Worm (Caenorhabditis elegans) whole organism, midembryonic: Measurements from ENCODE around the gene pdl-1.

ENCODE experiments used
- T22C8.4 ChIP-seq: fragments of 200-800 bp; sonication (Bioruptor generic); IDR thresholded peaks from 2 replicates; pipeline ENCODE4 v1.3.6; 2022; ENCODE audit warnings: missing genetic modification characterization, missing compliant biosample characterization
- cog-1 ChIP-seq: sonication (generic microtip); optimal IDR thresholded peaks from 2 replicates; lab custom pipeline; 2016; ENCODE audit warnings: missing genetic modification characterization, missing compliant biosample characterization
- flt-1 ChIP-seq: fragments of 200-800 bp; sonication (Bioruptor generic); IDR thresholded peaks from 2 replicates; pipeline ENCODE4 v1.3.6; 2022; ENCODE audit warnings: missing genetic modification characterization, missing compliant biosample characterization
- klf-2 ChIP-seq: fragments of 200-800 bp; sonication (Bioruptor generic); conservative IDR thresholded peaks from 2 replicates; pipeline ENCODE4 v1.3.6; 2022; ENCODE audit warnings: missing genetic modification reagents, missing genetic modification characterization, missing compliant biosample characterization
- med-1 ChIP-seq: sonication (generic microtip); optimal IDR thresholded peaks from 2 replicates; lab custom pipeline; 2017; ENCODE audit warnings: missing genetic modification characterization, mild to moderate bottlenecking, missing compliant biosample characterization, antibody characterized with exemption, missing genetic modification reagents; ENCODE audit not compliant: insufficient read depth
- ref-1 ChIP-seq: fragments of 200-800 bp; sonication (Bioruptor generic); conservative IDR thresholded peaks from 2 replicates; pipeline ENCODE4 v1.3.6; 2022; ENCODE audit warnings: missing genetic modification reagents, missing genetic modification characterization, missing compliant biosample characterization
- tab-1 ChIP-seq: fragments of 200-800 bp; sonication (Bioruptor generic); IDR thresholded peaks from 2 replicates; pipeline ENCODE4 v1.3.6; 2022; ENCODE audit warnings: missing genetic modification characterization, missing compliant biosample characterization
- ztf-23 ChIP-seq: fragments of 200-800 bp; sonication (Bioruptor generic); IDR thresholded peaks from 2 replicates; pipeline ENCODE4 v1.3.6; 2022; ENCODE audit warnings: missing genetic modification reagents, missing genetic modification characterization, missing compliant biosample characterization
- ztf-29 ChIP-seq: fragments of 200-800 bp; sonication (Bioruptor generic); IDR thresholded peaks from 2 replicates; pipeline ENCODE4 v1.3.6; 2022; ENCODE audit warnings: missing genetic modification reagents, missing genetic modification characterization, missing compliant biosample characterization

pdl-1 gene

ce11 chrII:7183493-7184272 lies at the start of gene pdl-1:
pdl-1 (plus strand) TSS chrII:7183801.
- TF ChIP-seq ref-1 (GFP tag; lab: Robert Waterston, UW): peak; percentile 94
- peak; percentile 98 for TF ChIP-seq flt-1 (GFP tag; lab: Robert Waterston, UW)
- peak; percentile 96 for TF ChIP-seq ztf-23 (GFP tag; lab: Robert Waterston, UW)
- peak; percentile 95 for TF ChIP-seq T22C8.4 (GFP tag; lab: Robert Waterston, UW)
- TF ChIP-seq ztf-29: peak; percentile 94
- TF ChIP-seq tab-1: peak; percentile 97
- TF ChIP-seq cog-1 (tag; lab: Kevin White, UChicago): peak; percentile 91
- peak; percentile 63 for TF ChIP-seq med-1 (GFP tag; lab: Kevin White, UChicago)
- TF ChIP-seq klf-2 (GFP tag; lab: Robert Waterston, UW): peak; percentile 94

ce11 chrII:7139064-7139463 lies 44.5 kb upstream of the pdl-1 start:
- TF ChIP-seq cog-1 (tag; lab: Kevin White, UChicago) (no peak), ztf-29 (no peak), klf-2 (GFP tag; lab: Robert Waterston, UW) (no peak), flt-1 (GFP tag; lab: Robert Waterston, UW) (no peak), tab-1 (no peak), T22C8.4 (GFP tag; lab: Robert Waterston, UW) (no peak), ref-1 (GFP tag; lab: Robert Waterston, UW) (no peak), med-1 (GFP tag; lab: Kevin White, UChicago) (no peak), ztf-23 (GFP tag; lab: Robert Waterston, UW) (no peak)

ce11 chrII:7144307-7144706 lies 39.3 kb upstream of the pdl-1 start, which contains the start of gene npr-31:
npr-31 (plus strand) TSS chrII:7144607.
- TF ChIP-seq med-1 (GFP tag; lab: Kevin White, UChicago): no peak
- TF ChIP-seq ref-1 (GFP tag; lab: Robert Waterston, UW): no peak
- TF ChIP-seq ztf-23 (GFP tag; lab: Robert Waterston, UW): no peak
- no peak for TF ChIP-seq cog-1 (tag; lab: Kevin White, UChicago)
- no peak for TF ChIP-seq ztf-29
- no peak for TF ChIP-seq tab-1
- no peak for TF ChIP-seq T22C8.4 (GFP tag; lab: Robert Waterston, UW)
- no peak for TF ChIP-seq klf-2 (GFP tag; lab: Robert Waterston, UW)
- no peak for TF ChIP-seq flt-1 (GFP tag; lab: Robert Waterston, UW)

- TF ChIP-seq ztf-29 (no peak), ztf-23 (GFP tag; lab: Robert Waterston, UW) (no peak), flt-1 (GFP tag; lab: Robert Waterston, UW) (no peak), med-1 (GFP tag; lab: Kevin White, UChicago) (no peak), T22C8.4 (GFP tag; lab: Robert Waterston, UW) (no peak), klf-2 (GFP tag; lab: Robert Waterston, UW) (no peak), ref-1 (GFP tag; lab: Robert Waterston, UW) (no peak), tab-1 (no peak), cog-1 (tag; lab: Kevin White, UChicago) (no peak)
These were observed 37.4 kb upstream of the pdl-1 start for ce11 chrII:7146240-7146639.

- no peak for TF ChIP-seq med-1 (GFP tag; lab: Kevin White, UChicago)
- TF ChIP-seq T22C8.4 (GFP tag; lab: Robert Waterston, UW): no peak
- no peak for TF ChIP-seq ref-1 (GFP tag; lab: Robert Waterston, UW)
These were observed 36.1 kb upstream of the pdl-1 start for ce11 chrII:7147550-7147949.

- TF ChIP-seq ztf-29: no peak
- TF ChIP-seq tab-1: no peak
- TF ChIP-seq T22C8.4 (GFP tag; lab: Robert Waterston, UW): no peak
- TF ChIP-seq med-1 (GFP tag; lab: Kevin White, UChicago): no peak
- TF ChIP-seq ztf-23 (GFP tag; lab: Robert Waterston, UW): no peak
- no peak for TF ChIP-seq flt-1 (GFP tag; lab: Robert Waterston, UW)
- TF ChIP-seq ref-1 (GFP tag; lab: Robert Waterston, UW): no peak
- TF ChIP-seq cog-1 (tag; lab: Kevin White, UChicago): no peak
- TF ChIP-seq klf-2 (GFP tag; lab: Robert Waterston, UW): no peak
These were observed 35.5 kb upstream of the pdl-1 start, which contains the start of gene T07F8.1 for ce11 chrII:7148099-7148498. T07F8.1 (plus strand) TSS chrII:7148399.

ce11 chrII:7151969-7152631 lies 31.5 kb upstream of the pdl-1 start, which contains the start of gene fust-1:
fust-1 (plus strand) TSS chrII:7152581.
- TF ChIP-seq tab-1: peak; percentile 72; the same call in 1 of the 2 replicates
- TF ChIP-seq ref-1 (GFP tag; lab: Robert Waterston, UW): no peak
- peak; percentile 56 for TF ChIP-seq med-1 (GFP tag; lab: Kevin White, UChicago)
- peak; percentile 69; the same call in 1 of the 2 replicates for TF ChIP-seq klf-2 (GFP tag; lab: Robert Waterston, UW)
- TF ChIP-seq T22C8.4 (GFP tag; lab: Robert Waterston, UW): no peak
- TF ChIP-seq flt-1 (GFP tag; lab: Robert Waterston, UW): peak; percentile 84
- peak; percentile 87 for TF ChIP-seq ztf-23 (GFP tag; lab: Robert Waterston, UW)
- TF ChIP-seq ztf-29: no peak
- TF ChIP-seq cog-1 (tag; lab: Kevin White, UChicago): peak; percentile 94

- TF ChIP-seq ztf-23 (GFP tag; lab: Robert Waterston, UW): no peak
- no peak for TF ChIP-seq klf-2 (GFP tag; lab: Robert Waterston, UW)
- TF ChIP-seq ztf-29: no peak
- TF ChIP-seq tab-1: no peak
- TF ChIP-seq cog-1 (tag; lab: Kevin White, UChicago): no peak
- no peak for TF ChIP-seq T22C8.4 (GFP tag; lab: Robert Waterston, UW)
- no peak for TF ChIP-seq flt-1 (GFP tag; lab: Robert Waterston, UW)
- no peak for TF ChIP-seq ref-1 (GFP tag; lab: Robert Waterston, UW)
- no peak for TF ChIP-seq med-1 (GFP tag; lab: Kevin White, UChicago)
These were observed 28.9 kb upstream of the pdl-1 start for ce11 chrII:7154711-7155110.
